Fruit fly (Drosophila melanogaster): ENCODE results near the gene CG3222.

Gene CG3222

dm6 chr3L:9643762-9644161 is 45.0 kb downstream of the CG3222 start, which contains the start of gene CNMaR:
TSS of gene CNMaR (plus strand) at chr3L:9644109.
- no peak for TF ChIP-seq CG11762 (GFP tag; optimal IDR thresholded peaks at IDR 0.05; ENCODE audit: insufficient read depth)
- no peak for TF ChIP-seq Sox14 (GFP tag; optimal IDR thresholded peaks at IDR 0.05)
- TF ChIP-seq CG6792 (GFP tag; optimal IDR thresholded peaks at IDR 0.05), result no peak
- TF ChIP-seq CG11294 (GFP tag; IDR thresholded peaks at IDR 0.05), result no peak
- no peak for TF ChIP-seq lz (GFP tag; optimal IDR thresholded peaks at IDR 0.05)
- no peak for TF ChIP-seq Met (GFP tag; optimal IDR thresholded peaks at IDR 0.05)
- TF ChIP-seq salr (GFP tag; optimal IDR thresholded peaks at IDR 0.05), result no peak
- TF ChIP-seq CG8319 (GFP tag; optimal IDR thresholded peaks at IDR 0.05), result no peak
- TF ChIP-seq CG34406 (GFP tag; optimal IDR thresholded peaks at IDR 0.05), result no peak
- no peak for TF ChIP-seq Gug (GFP tag; IDR thresholded peaks at IDR 0.05)
- TF ChIP-seq Ets96B (tag; optimal IDR thresholded peaks at IDR 0.05), result no peak
- TF ChIP-seq esn (GFP tag; optimal IDR thresholded peaks at IDR 0.05), result no peak
- TF ChIP-seq CG10631 (GFP tag; optimal IDR thresholded peaks at IDR 0.05), result no peak
- TF ChIP-seq Sox15 (GFP tag; optimal IDR thresholded peaks at IDR 0.05), result no peak
- no peak for TF ChIP-seq CG9139 (GFP tag; optimal IDR thresholded peaks at IDR 0.05)
- no peak for TF ChIP-seq Hr38 (GFP tag; optimal IDR thresholded peaks at IDR 0.05)

All from whole organism, prepupa.